Worm (Caenorhabditis elegans): Measurements from ENCODE around the gene F26G1.10.

DNA sequence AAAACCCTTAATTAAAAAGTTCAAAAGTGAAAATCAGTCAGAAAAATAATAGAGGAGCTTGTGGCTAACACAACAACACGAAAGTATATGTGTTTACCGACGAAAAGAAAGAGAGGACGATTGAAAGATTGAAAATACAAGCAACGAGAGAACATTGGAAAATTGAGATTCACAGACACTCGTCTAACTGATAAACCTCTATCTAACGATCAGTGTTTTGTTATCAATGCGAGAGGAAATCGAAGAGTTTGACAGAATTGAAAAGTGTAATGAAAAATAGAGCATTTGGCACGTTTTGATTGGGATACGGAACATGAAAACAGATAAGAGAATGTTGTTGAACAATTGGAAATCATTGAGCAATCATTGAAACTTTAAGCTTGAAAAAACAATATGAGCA, 45.5 kb upstream of the F26G1.10 start:
- TF ChIP-seq nhr-179 (tag; optimal IDR thresholded peaks at IDR 0.05): no peak
- no peak for TF ChIP-seq snpc-1.3 (tag; optimal IDR thresholded peaks at IDR 0.05; ENCODE audit: insufficient read depth)
- no peak for TF ChIP-seq rpc-1 (optimal IDR thresholded peaks at IDR 0.05)
- no peak for TF ChIP-seq rpc-1 (tag; optimal IDR thresholded peaks at IDR 0.05)
- no peak for TF ChIP-seq aptf-2 (GFP tag; conservative IDR thresholded peaks at IDR 0.05)
- TF ChIP-seq ztf-18 (tag; optimal IDR thresholded peaks at IDR 0.05): no peak
- TF ChIP-seq snpc-1.1 (tag; optimal IDR thresholded peaks at IDR 0.05; ENCODE audit: insufficient read depth): no peak
- TF ChIP-seq unc-62 (GFP tag; optimal IDR thresholded peaks at IDR 0.05): no peak
- TF ChIP-seq lin-35 (GFP tag; optimal IDR thresholded peaks at IDR 0.05): no peak
- no peak for TF ChIP-seq Y53G8AR.9 (GFP tag; conservative IDR thresholded peaks at IDR 0.05)
